Worm (Caenorhabditis elegans): Measurements from ENCODE around the gene mks-2.

- no peak for TF ChIP-seq unc-39 (tag; optimal IDR thresholded peaks at IDR 0.05)
- no peak for TF ChIP-seq jun-1 (tag; optimal IDR thresholded peaks at IDR 0.05)
- no peak for TF ChIP-seq nhr-12 (tag; optimal IDR thresholded peaks at IDR 0.05)
These were observed 10.9 kb upstream of the mks-2 start for ce11 chrII:6230116-6230515.
